Worm (Caenorhabditis elegans) whole organism, mixed stage, embryonic: ENCODE data around the gene gfi-1.

ENCODE experiments used
- M03D4.4 ChIP-seq: sonication (generic microtip); optimal IDR thresholded peaks from 2 replicates; lab custom pipeline; 2017; ENCODE audit warnings: mild to moderate bottlenecking, missing genetic modification characterization, missing compliant biosample characterization
- bed-3 ChIP-seq: fragments of 200-800 bp; sonication (Bioruptor generic); optimal IDR thresholded peaks from 3 replicates; lab custom pipeline; 2018; ENCODE audit warnings: mild to moderate bottlenecking, missing genetic modification characterization, moderate library complexity, missing compliant biosample characterization
- blmp-1 ChIP-seq: fragments of 150-350 bp; optimal IDR thresholded peaks from 2 replicates; lab custom pipeline; 2014; ENCODE audit warnings: missing biosample characterization, missing genetic modification characterization
- ceh-39 ChIP-seq: fragments of 150-350 bp; optimal IDR thresholded peaks from 2 replicates; lab custom pipeline; 2014; ENCODE audit warnings: missing biosample characterization, missing genetic modification characterization
- ceh-43 ChIP-seq: fragments of 200-800 bp; sonication (Bioruptor generic); optimal IDR thresholded peaks from 2 replicates; lab custom pipeline; 2018; ENCODE audit warnings: mild to moderate bottlenecking, missing genetic modification characterization, moderate library complexity, missing compliant biosample characterization
- ceh-83 ChIP-seq: fragments of 200-800 bp; sonication (Bioruptor generic); optimal IDR thresholded peaks from 2 replicates; lab custom pipeline; 2018; ENCODE audit warnings: mild to moderate bottlenecking, missing genetic modification characterization, missing compliant biosample characterization
- ces-1 ChIP-seq: fragments of 150-350 bp; optimal IDR thresholded peaks from 2 replicates; lab custom pipeline; 2014; ENCODE audit warnings: missing biosample characterization, missing genetic modification reagents, missing genetic modification characterization
- cnd-1 ChIP-seq: fragments of 200-800 bp; sonication (Bioruptor generic); optimal IDR thresholded peaks from 2 replicates; lab custom pipeline; 2018; ENCODE audit warnings: mild to moderate bottlenecking, missing genetic modification characterization, missing compliant biosample characterization
- elt-1 ChIP-seq: sonication (generic microtip); optimal IDR thresholded peaks from 2 replicates; lab custom pipeline; 2017; ENCODE audit warnings: missing genetic modification characterization, mild to moderate bottlenecking, missing compliant biosample characterization, antibody characterized with exemption, moderate library complexity, borderline replicate concordance; ENCODE audit not compliant: insufficient read depth
- elt-3 ChIP-seq: fragments of 150-350 bp; optimal IDR thresholded peaks from 2 replicates; lab custom pipeline; 2014; ENCODE audit warnings: missing biosample characterization, missing genetic modification characterization
- ham-2 ChIP-seq: fragments of 200-800 bp; sonication (Bioruptor generic); optimal IDR thresholded peaks from 2 replicates; lab custom pipeline; 2018; ENCODE audit warnings: mild to moderate bottlenecking, missing genetic modification characterization, missing compliant biosample characterization
- hlh-1 ChIP-seq: fragments of 150-350 bp; optimal IDR thresholded peaks from 2 replicates; lab custom pipeline; 2014; ENCODE audit warnings: missing biosample characterization, missing genetic modification reagents, missing genetic modification characterization
- lin-13 ChIP-seq: fragments of 150-350 bp; optimal IDR thresholded peaks from 2 replicates; lab custom pipeline; 2014; ENCODE audit warnings: missing biosample characterization, missing genetic modification characterization
- lin-32 ChIP-seq: fragments of 200-800 bp; sonication (Bioruptor generic); optimal IDR thresholded peaks from 2 replicates; lab custom pipeline; 2018; ENCODE audit warnings: mild to moderate bottlenecking, missing genetic modification characterization, missing compliant biosample characterization
- lsy-2 ChIP-seq: fragments of 150-350 bp; optimal IDR thresholded peaks from 2 replicates; lab custom pipeline; 2014; ENCODE audit warnings: missing biosample characterization, missing genetic modification characterization
- mab-5 ChIP-seq: fragments of 150-350 bp; optimal IDR thresholded peaks from 2 replicates; lab custom pipeline; 2014; ENCODE audit warnings: missing biosample characterization, missing genetic modification characterization
- mep-1 ChIP-seq: fragments of 150-350 bp; optimal IDR thresholded peaks from 2 replicates; lab custom pipeline; 2017; ENCODE audit warnings: missing biosample characterization, missing genetic modification reagents, missing genetic modification characterization, inconsistent platforms
- mls-2 ChIP-seq: sonication (generic microtip); optimal IDR thresholded peaks from 2 replicates; lab custom pipeline; 2016; ENCODE audit warnings: mild to moderate bottlenecking, missing genetic modification characterization, moderate library complexity, missing compliant biosample characterization
- nhr-2 ChIP-seq: fragments of 150-350 bp; optimal IDR thresholded peaks from 2 replicates; lab custom pipeline; 2014; ENCODE audit warnings: missing biosample characterization, missing genetic modification characterization
- nhr-237 ChIP-seq: fragments of 150-350 bp; optimal IDR thresholded peaks from 2 replicates; lab custom pipeline; 2014; ENCODE audit warnings: missing biosample characterization, missing genetic modification characterization
- nhr-28 ChIP-seq: fragments of 150-350 bp; optimal IDR thresholded peaks from 2 replicates; lab custom pipeline; 2014; ENCODE audit warnings: missing biosample characterization, missing genetic modification characterization
- nhr-76 ChIP-seq: sonication (generic microtip); optimal IDR thresholded peaks from 2 replicates; lab custom pipeline; 2017; ENCODE audit warnings: missing biosample characterization, missing genetic modification characterization
- pha-4 ChIP-seq: fragments of 150-350 bp; optimal IDR thresholded peaks from 2 replicates; lab custom pipeline; 2018; ENCODE audit warnings: missing biosample characterization, missing genetic modification reagents, missing genetic modification characterization
- sem-2 ChIP-seq: fragments of 200-800 bp; sonication (Bioruptor generic); optimal IDR thresholded peaks from 2 replicates; lab custom pipeline; 2018; ENCODE audit warnings: mild to moderate bottlenecking, missing genetic modification characterization, missing compliant biosample characterization
- snpc-4 ChIP-seq: fragments of 150-350 bp; optimal IDR thresholded peaks from 2 replicates; lab custom pipeline; 2014; ENCODE audit warnings: missing biosample characterization, missing genetic modification characterization
- tbx-8 ChIP-seq: fragments of 200-800 bp; sonication (Bioruptor generic); optimal IDR thresholded peaks from 2 replicates; lab custom pipeline; 2018; ENCODE audit warnings: mild to moderate bottlenecking, missing genetic modification characterization, moderate library complexity, missing compliant biosample characterization
- unc-120 ChIP-seq: sonication (generic microtip); optimal IDR thresholded peaks from 2 replicates; lab custom pipeline; 2017; ENCODE audit warnings: missing genetic modification characterization, missing compliant biosample characterization; ENCODE audit not compliant: poor library complexity, severe bottlenecking
- unc-39 ChIP-seq: fragments of 150-350 bp; optimal IDR thresholded peaks from 2 replicates; lab custom pipeline; 2014; ENCODE audit warnings: missing biosample characterization, missing genetic modification characterization
- unc-62 ChIP-seq: fragments of 150-350 bp; optimal IDR thresholded peaks from 2 replicates; lab custom pipeline; 2014; ENCODE audit warnings: missing biosample characterization, missing genetic modification reagents, missing genetic modification characterization
- zip-8 ChIP-seq: fragments of 150-350 bp; optimal IDR thresholded peaks from 2 replicates; lab custom pipeline; 2014; ENCODE audit warnings: missing biosample characterization, missing genetic modification characterization
- ztf-11 ChIP-seq: fragments of 150-350 bp; optimal IDR thresholded peaks from 2 replicates; lab custom pipeline; 2014; ENCODE audit warnings: missing biosample characterization, missing genetic modification characterization

Gene gfi-1

DNA sequence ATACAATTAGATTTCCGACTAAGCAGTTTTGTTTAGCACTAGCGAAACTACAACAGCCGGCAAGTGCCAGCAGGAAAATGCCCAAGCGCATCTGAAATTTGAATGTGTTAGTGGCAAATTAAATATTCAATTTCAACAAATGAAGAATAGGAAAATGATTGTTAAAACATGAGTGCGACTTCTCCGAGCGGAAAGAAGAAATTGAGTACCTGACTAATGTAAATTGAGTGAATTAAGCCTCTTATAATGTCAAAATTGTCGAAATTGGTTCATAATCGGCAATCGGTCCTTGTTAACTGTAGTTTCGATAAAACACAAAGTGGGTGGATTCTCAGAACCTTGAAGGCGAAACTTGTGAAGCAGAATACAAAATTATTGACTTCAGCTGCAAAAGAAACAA is at the start of gene gfi-1:
Gene gfi-1, minus strand, starts transcription at position 101 of the 400 bp plus-strand sequence.
- no peak for TF ChIP-seq lin-32 (GFP tag; lab: Kevin White, UChicago)
- no peak for TF ChIP-seq tbx-8
- TF ChIP-seq snpc-4 (tag; lab: Kevin White, UChicago): no peak
- no peak for TF ChIP-seq ceh-43 (GFP tag; lab: Kevin White, UChicago)
- TF ChIP-seq unc-39 (tag; lab: Kevin White, UChicago): no peak
- TF ChIP-seq mls-2: no peak
- no peak for TF ChIP-seq nhr-2
- no peak for TF ChIP-seq ztf-11 (tag; lab: Kevin White, UChicago)
- no peak for TF ChIP-seq blmp-1
- no peak for TF ChIP-seq nhr-237 (tag; lab: Kevin White, UChicago)
- no peak for TF ChIP-seq lin-13 (tag; lab: Kevin White, UChicago)

DNA sequence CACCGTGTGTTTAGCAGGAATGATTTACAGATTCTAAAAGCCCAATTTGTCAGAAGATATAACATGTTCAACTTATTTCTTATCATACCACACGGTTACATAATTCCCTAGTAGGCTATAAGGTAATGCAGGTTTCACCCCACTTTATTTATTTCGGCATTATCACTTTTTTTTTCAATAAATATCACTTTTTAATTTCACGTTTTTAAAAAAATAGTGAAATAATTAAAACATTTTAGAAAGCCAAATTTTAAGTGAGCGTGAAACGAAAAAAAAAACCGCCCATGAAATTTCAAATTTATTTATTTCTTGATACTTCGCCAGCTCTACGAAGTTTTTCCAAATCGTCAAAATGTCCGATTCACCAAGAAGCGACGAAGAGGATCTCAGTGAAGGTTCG is 48.6 kb upstream of the gfi-1 start, which contains the start of gene fbxa-196:
Gene fbxa-196, plus strand, starts transcription at position 301 of the 400 bp plus-strand sequence.
- TF ChIP-seq mep-1 (no peak), ceh-43 (GFP tag; lab: Kevin White, UChicago) (no peak), ceh-83 (GFP tag; lab: Kevin White, UChicago) (no peak), tbx-8 (no peak), snpc-4 (tag; lab: Kevin White, UChicago) (no peak), ceh-39 (tag; lab: Kevin White, UChicago) (no peak), zip-8 (tag; lab: Kevin White, UChicago) (no peak), pha-4 (tag; lab: Kevin White, UChicago) (no peak), mls-2 (no peak), elt-1 (no peak), ztf-11 (tag; lab: Kevin White, UChicago) (no peak), lsy-2 (tag; lab: Kevin White, UChicago) (no peak), elt-3 (no peak), unc-120 (no peak), cnd-1 (tag; lab: Kevin White, UChicago) (no peak), lin-13 (tag; lab: Kevin White, UChicago) (no peak), mab-5 (no peak), nhr-28 (tag; lab: Kevin White, UChicago) (no peak), nhr-237 (tag; lab: Kevin White, UChicago) (no peak)

DNA sequence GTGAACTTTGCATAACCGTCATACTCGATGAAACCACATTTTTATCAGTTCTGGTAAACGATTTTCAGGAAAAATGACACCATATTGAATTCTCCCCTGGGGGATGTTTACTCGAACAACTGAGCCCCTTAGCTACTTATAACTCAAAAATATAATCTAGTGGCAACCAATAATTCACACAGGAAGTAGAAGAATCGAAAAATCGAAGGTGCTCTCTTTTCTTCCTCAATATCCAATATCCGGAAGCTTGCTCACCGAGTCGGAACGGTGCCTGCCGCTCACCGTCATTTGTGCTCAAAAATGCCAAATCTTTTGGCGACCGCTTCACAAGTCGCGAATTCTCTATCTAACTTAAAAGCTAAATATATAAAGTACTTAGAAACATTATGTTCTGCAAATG is 42.3 kb upstream of the gfi-1 start, which contains the start of gene T05H4.3:
Gene T05H4.3, plus strand, starts transcription at position 301 of the 400 bp plus-strand sequence.
- no peak for TF ChIP-seq snpc-4 (tag; lab: Kevin White, UChicago)
- no peak for TF ChIP-seq sem-2 (GFP tag; lab: Kevin White, UChicago)
- TF ChIP-seq elt-3: no peak
- no peak for TF ChIP-seq cnd-1 (tag; lab: Kevin White, UChicago)
- TF ChIP-seq unc-62: no peak
- no peak for TF ChIP-seq mep-1

DNA sequence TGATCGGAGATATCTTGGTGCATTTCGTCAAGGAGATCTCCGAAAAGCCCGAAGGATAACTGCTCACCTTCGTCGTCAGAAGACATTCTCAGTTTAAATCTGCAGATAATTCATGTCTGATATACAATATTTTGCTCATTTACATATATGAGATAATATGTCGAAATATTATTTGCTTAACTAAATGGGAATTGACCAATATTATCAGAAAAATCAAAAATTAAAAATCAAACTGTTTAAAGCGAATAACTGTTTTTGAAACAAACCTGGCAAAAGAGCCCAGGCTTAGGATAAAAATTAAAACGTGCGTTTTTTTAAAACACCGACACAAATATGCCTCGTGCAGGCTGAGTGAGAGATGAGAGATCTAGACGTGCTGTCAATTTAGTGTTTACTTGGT is 41.9 kb upstream of the gfi-1 start, which contains the start of gene T05H4.15:
Gene T05H4.15, minus strand, starts transcription at position 101 of the 400 bp plus-strand sequence.
- TF ChIP-seq nhr-76 (tag; lab: Kevin White, UChicago): no peak
- no peak for TF ChIP-seq elt-3
- TF ChIP-seq lin-13 (tag; lab: Kevin White, UChicago): no peak
- no peak for TF ChIP-seq nhr-28 (tag; lab: Kevin White, UChicago)
- TF ChIP-seq unc-62: no peak
- no peak for TF ChIP-seq ztf-11 (tag; lab: Kevin White, UChicago)
- TF ChIP-seq ces-1 (GFP tag; lab: Kevin White, UChicago): no peak
- no peak for TF ChIP-seq hlh-1 (tag; lab: Kevin White, UChicago)
- TF ChIP-seq bed-3 (GFP tag; lab: Kevin White, UChicago): no peak
- no peak for TF ChIP-seq nhr-2
- TF ChIP-seq, all 35 proteins: peak for 0

DNA sequence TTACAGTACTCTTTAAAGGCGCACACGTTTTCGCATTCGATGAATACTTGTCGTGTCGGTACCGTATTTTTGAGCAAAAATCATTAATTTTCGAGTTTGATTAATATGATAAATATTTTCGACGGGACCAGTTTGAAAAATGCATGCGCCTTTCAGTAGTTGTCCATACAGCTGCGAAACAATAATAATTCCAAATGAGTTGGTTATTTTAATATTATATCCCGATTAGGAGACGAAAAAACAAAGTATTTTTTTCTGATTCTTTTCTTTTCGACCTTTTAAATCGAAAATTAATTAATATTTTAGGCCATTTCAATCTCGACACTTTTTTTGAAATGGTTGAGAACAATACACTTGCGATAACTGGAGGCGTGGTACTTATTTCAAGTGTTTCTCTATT is 38.9 kb upstream of the gfi-1 start, which contains the start of gene T05H4.4:
Gene T05H4.4, plus strand, starts transcription at position 301 of the 400 bp plus-strand sequence.
- TF ChIP-seq ceh-83 (GFP tag; lab: Kevin White, UChicago): no peak
- no peak for TF ChIP-seq lin-32 (GFP tag; lab: Kevin White, UChicago)
- TF ChIP-seq M03D4.4 (tag; lab: Kevin White, UChicago): no peak
- TF ChIP-seq ham-2: no peak
- TF ChIP-seq unc-62: no peak
- TF ChIP-seq ceh-39 (tag; lab: Kevin White, UChicago): no peak
- no peak for TF ChIP-seq mep-1
- TF ChIP-seq tbx-8: no peak
